Worm (Caenorhabditis elegans) whole organism, young adult: ENCODE results near the gene oac-55.

ENCODE experiments used
- ama-1 ChIP-seq, 3 experiments: fragments of 150-350 bp in 1 of 3; sonication (generic microtip) in 2 of 3; optimal IDR thresholded peaks; 2 replicates each; lab custom pipeline; 2014 to 2018; ENCODE audit warnings: missing biosample characterization in 2 of 3, missing genetic modification characterization in 2 of 3, missing genetic modification reagents in 2 of 3
- bed-1 ChIP-seq: fragments of 200-800 bp; sonication (Bioruptor generic); IDR thresholded peaks from 2 replicates; pipeline ENCODE4 v1.3.6; 2022; ENCODE audit warnings: missing genetic modification reagents, missing genetic modification characterization, missing compliant biosample characterization
- nfya-1 ChIP-seq: sonication (generic microtip); optimal IDR thresholded peaks from 2 replicates; lab custom pipeline; 2017; ENCODE audit warnings: antibody characterized with exemption, missing compliant biosample characterization, missing genetic modification characterization, borderline replicate concordance; ENCODE audit not compliant: insufficient read depth
- rpc-1 ChIP-seq, 2 experiments: fragments of 150-350 bp in 1 of 2; sonication (generic microtip) in 1 of 2; optimal IDR thresholded peaks; 2 replicates each; lab custom pipeline; 2014 to 2018; ENCODE audit warnings: missing biosample characterization in 1 of 2, missing genetic modification characterization in 1 of 2, missing genetic modification reagents in 1 of 2, missing genotype in 1 of 2
- snpc-1.1 ChIP-seq: sonication (generic microtip); optimal IDR thresholded peaks from 2 replicates; lab custom pipeline; 2017; ENCODE audit warnings: missing genetic modification characterization, mild to moderate bottlenecking, missing compliant biosample characterization, antibody characterized with exemption, moderate library complexity, missing genotype, missing genetic modification reagents; ENCODE audit not compliant: insufficient read depth
- unc-130 ChIP-seq: sonication (generic microtip); optimal IDR thresholded peaks from 2 replicates; lab custom pipeline; 2016; ENCODE audit warnings: missing genetic modification reagents, missing genetic modification characterization, missing compliant biosample characterization
- ztf-26 ChIP-seq: sonication (generic microtip); optimal IDR thresholded peaks from 2 replicates; lab custom pipeline; 2017; ENCODE audit warnings: missing genetic modification characterization, missing compliant biosample characterization

DNA sequence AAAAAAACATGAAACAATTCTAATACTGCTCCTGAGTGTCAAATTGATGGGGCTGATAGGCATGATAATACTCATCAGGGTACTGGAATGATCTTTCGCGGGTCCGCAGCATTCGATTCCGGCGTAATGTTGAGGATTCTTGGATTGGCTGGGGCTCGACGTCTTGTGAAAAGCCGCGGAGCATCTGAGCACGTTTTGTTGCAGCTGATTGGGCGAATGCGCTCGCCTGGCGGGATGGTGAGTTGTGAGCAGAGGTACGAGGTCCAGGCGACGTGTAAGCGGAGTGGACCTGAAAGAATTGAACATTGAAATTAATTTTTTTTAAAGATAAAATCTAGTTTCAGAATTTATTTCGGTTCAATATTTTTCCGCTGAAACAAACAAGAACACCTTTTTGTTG, 53.1 kb downstream of the oac-55 start:
- no peak for TF ChIP-seq ztf-26 (tag; lab: Kevin White, UChicago)
- TF ChIP-seq unc-130 (GFP tag; lab: Kevin White, UChicago): no peak
- no peak for TF ChIP-seq snpc-1.1 (tag; lab: Kevin White, UChicago)
- no peak for TF ChIP-seq ama-1 (optimal IDR thresholded peaks at IDR 0.05; lab: Kevin White, UChicago)
- TF ChIP-seq ama-1 (GFP tag; optimal IDR thresholded peaks at IDR 0.05; lab: Kevin White, UChicago): no peak
- TF ChIP-seq bed-1 (GFP tag; lab: Robert Waterston, UW): no peak
- no peak for TF ChIP-seq rpc-1 (optimal IDR thresholded peaks at IDR 0.05; lab: Kevin White, UChicago)
- no peak for TF ChIP-seq rpc-1 (tag; optimal IDR thresholded peaks at IDR 0.05; lab: Kevin White, UChicago)
- TF ChIP-seq nfya-1: no peak
